Fruit fly (Drosophila melanogaster): ENCODE data around the gene Blos4.

The Blos4 gene

DNA sequence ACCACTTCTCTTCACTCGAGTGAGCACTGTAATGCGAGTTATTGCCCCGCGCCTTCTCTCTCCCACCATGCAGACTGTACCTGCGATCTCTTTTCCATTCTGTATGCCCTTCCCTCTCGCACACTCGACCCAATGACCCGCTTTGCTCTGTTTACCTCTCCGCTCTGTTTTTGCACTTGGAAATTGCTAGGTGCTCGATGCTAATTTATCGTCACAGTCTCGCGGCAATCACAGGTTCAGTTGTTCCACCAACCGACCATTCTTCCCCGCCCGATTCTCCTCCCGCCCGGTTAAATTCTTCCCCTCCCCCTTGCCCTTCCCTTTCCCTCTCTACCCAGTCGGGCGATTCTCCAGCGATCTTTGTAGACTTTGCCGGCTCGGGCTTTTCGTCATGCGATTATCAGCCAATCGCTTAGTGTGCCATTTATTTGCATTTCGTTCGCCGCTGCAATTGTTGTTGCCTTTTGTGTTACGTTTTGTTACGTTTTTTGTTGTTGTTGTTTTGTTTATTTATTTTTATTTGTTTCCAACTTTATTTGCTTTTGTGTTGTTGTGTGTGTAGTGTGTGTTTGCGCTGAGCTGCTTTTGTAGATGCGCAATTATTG is 11.0 kb upstream of the Blos4 start:
- TF ChIP-seq EcR (GFP tag; optimal IDR thresholded peaks at IDR 0.05) (peak; percentile 53), CG9948 (tag; optimal IDR thresholded peaks at IDR 0.05) (peak; percentile 28), CG4496 (GFP tag; IDR thresholded peaks at IDR 0.05) (peak; percentile 84), Pif1A (GFP tag; optimal IDR thresholded peaks at IDR 0.05) (peak; percentile 74), Snoo (tag; optimal IDR thresholded peaks at IDR 0.05) (no peak), CG15710 (tag; optimal IDR thresholded peaks at IDR 0.05) (peak; percentile 33), Pif1B (GFP tag; optimal IDR thresholded peaks at IDR 0.05) (peak; percentile 70), gl (tag; optimal IDR thresholded peaks at IDR 0.05) (peak; percentile 70), rn (GFP tag; IDR thresholded peaks at IDR 0.05) (no peak), CG10348 (GFP tag; IDR thresholded peaks at IDR 0.05) (no peak), CG12605 (GFP tag; IDR thresholded peaks at IDR 0.05) (peak; percentile 92), CG17806 (tag; optimal IDR thresholded peaks at IDR 0.05) (peak; percentile 35), CG32121 (GFP tag; IDR thresholded peaks at IDR 0.05) (peak; percentile 67), CG8159 (tag; optimal IDR thresholded peaks at IDR 0.05) (peak; percentile 35), D1 (tag; optimal IDR thresholded peaks at IDR 0.05) (no peak), Ets98B (GFP tag; IDR thresholded peaks at IDR 0.05) (peak; percentile 81), CG8301 (tag; optimal IDR thresholded peaks at IDR 0.05) (peak; percentile 32), CG34367 (tag; optimal IDR thresholded peaks at IDR 0.05) (peak; percentile 39), CG13204 (GFP tag; optimal IDR thresholded peaks at IDR 0.05) (peak; percentile 45), fd96Ca (GFP tag; IDR thresholded peaks at IDR 0.05) (no peak; the same call in none of the 3 replicates)

DNA sequence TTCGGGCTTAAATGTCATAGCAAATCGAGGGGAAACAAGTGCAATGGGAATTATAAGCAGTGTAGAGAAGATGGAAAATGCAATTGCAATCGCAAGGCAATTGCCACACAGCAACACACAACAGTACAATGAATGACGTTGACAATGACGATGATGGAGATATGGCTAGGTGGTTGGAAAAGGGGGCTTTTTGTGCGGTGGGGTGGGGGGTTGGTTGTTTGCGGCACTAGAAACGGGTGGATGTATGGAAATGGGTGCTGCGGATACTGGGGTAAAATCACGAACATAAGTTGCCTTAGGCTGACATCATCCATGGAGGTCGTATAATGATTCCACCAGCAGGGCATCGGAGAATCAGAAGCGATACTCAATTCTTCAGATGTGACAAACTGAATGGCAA is 9.7 kb upstream of the Blos4 start:
- no peak for TF ChIP-seq gl (tag; optimal IDR thresholded peaks at IDR 0.05)
- no peak for TF ChIP-seq CG34367 (tag; optimal IDR thresholded peaks at IDR 0.05)
- no peak for TF ChIP-seq CG4496 (GFP tag; IDR thresholded peaks at IDR 0.05)
- no peak for TF ChIP-seq rn (GFP tag; IDR thresholded peaks at IDR 0.05)
- no peak for TF ChIP-seq CG32121 (GFP tag; IDR thresholded peaks at IDR 0.05)
- TF ChIP-seq CG17806 (tag; optimal IDR thresholded peaks at IDR 0.05): no peak
- TF ChIP-seq fd96Ca (GFP tag; IDR thresholded peaks at IDR 0.05): no peak
- TF ChIP-seq Pif1A (GFP tag; optimal IDR thresholded peaks at IDR 0.05): no peak
- no peak for TF ChIP-seq Ets98B (GFP tag; IDR thresholded peaks at IDR 0.05)
- no peak for TF ChIP-seq D1 (tag; optimal IDR thresholded peaks at IDR 0.05)
- no peak for TF ChIP-seq CG12605 (GFP tag; IDR thresholded peaks at IDR 0.05)
- TF ChIP-seq CG8301 (tag; optimal IDR thresholded peaks at IDR 0.05): no peak

DNA sequence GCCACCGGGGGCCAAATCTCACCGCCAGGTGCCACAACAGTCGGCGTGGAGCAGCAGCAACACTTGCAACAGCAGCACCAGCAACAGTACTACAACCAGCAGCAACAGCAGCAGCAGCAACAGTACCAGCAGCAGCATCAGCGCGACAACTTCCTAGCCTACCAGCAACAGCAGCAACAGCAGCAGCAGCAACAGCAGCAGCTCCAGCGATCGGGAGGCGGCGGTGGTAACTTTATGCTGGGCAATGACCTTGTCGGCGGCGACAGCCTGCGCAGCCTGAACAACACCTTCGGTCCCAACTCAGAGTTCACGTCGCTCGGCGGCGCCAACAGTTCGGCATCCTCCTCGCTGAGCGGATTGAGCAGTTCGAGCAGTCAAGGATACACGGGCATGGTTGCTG is 8.8 kb upstream of the Blos4 start:
- TF ChIP-seq gl (tag; optimal IDR thresholded peaks at IDR 0.05) (no peak), CG8159 (tag; optimal IDR thresholded peaks at IDR 0.05) (no peak), CG9948 (tag; optimal IDR thresholded peaks at IDR 0.05) (no peak), CG15710 (tag; optimal IDR thresholded peaks at IDR 0.05) (no peak), CG12605 (GFP tag; IDR thresholded peaks at IDR 0.05) (no peak)

dm6 chr3L:10871534-10871933 is 7.4 kb upstream of the Blos4 start:
- TF ChIP-seq fd96Ca (GFP tag; IDR thresholded peaks at IDR 0.05) (no peak), CG9948 (tag; optimal IDR thresholded peaks at IDR 0.05) (no peak), CG12605 (GFP tag; IDR thresholded peaks at IDR 0.05) (no peak), CG10348 (GFP tag; IDR thresholded peaks at IDR 0.05) (no peak), CG14655 (GFP tag; optimal IDR thresholded peaks at IDR 0.05) (no peak), CG15710 (tag; optimal IDR thresholded peaks at IDR 0.05) (no peak), Snoo (tag; optimal IDR thresholded peaks at IDR 0.05) (no peak), D1 (tag; optimal IDR thresholded peaks at IDR 0.05) (no peak)

DNA sequence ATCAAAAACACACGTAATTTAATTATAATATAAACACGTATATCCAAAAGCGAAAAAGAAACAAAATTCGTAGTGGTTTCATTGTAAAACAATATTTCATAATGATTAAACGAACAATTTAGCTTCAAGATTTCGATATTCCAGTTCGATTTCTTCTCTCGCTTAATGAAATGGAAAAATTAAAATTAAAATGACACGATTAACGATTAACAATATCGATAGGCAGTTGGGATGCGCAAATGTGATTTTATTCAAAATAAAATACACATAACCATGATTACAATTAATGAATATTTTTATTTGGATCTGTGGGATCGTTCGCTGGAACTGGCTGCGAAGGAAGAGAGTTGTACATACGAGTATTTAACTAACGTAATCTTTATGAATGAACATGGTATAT is 2.8 kb upstream of the Blos4 start:
- TF ChIP-seq CG13204 (GFP tag; optimal IDR thresholded peaks at IDR 0.05) (no peak), CG15710 (tag; optimal IDR thresholded peaks at IDR 0.05) (no peak), gl (tag; optimal IDR thresholded peaks at IDR 0.05) (no peak)

DNA sequence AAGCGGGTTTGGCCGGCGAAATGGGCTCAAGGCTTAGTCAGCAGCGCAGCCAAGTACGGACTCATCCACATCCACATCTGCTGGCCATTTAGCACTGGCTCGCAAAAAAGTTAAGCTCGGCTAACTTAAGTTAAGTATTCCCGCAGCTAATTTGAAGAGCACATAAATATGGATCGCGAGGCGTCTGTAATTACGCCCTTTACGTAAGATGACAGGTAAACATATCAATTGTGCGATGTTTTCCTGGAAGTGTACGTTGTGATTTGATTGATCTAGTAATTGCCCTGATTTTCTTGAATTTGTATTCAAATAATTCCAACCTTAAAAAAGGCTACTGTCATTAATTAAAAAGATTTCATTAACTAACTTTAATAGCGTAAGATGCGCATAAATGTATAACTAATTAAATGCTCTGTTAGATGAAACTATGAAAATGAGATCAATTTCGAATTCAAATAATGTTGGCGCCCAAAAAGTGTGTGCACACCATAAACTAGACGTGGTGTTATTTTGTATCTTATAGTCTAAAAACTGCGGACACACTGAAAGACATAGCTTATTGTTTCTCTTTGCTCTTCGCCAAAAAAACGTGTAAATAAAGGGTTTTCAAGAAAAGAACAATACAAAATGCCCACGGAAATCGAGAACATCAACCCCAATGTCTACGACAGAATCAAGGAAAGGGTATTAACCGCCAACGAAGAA is 3.6 kb downstream of the Blos4 start, which contains the start of the genes CG6409 and galla-2:
TSS of gene CG6409 (minus strand) at position 51 of the 705 bp plus-strand sequence.
TSS of gene galla-2 (plus strand) at position 555 of the 705 bp plus-strand sequence.
- TF ChIP-seq CG15710 (tag; optimal IDR thresholded peaks at IDR 0.05) (peak; percentile 12), D1 (tag; optimal IDR thresholded peaks at IDR 0.05) (no peak)

DNA sequence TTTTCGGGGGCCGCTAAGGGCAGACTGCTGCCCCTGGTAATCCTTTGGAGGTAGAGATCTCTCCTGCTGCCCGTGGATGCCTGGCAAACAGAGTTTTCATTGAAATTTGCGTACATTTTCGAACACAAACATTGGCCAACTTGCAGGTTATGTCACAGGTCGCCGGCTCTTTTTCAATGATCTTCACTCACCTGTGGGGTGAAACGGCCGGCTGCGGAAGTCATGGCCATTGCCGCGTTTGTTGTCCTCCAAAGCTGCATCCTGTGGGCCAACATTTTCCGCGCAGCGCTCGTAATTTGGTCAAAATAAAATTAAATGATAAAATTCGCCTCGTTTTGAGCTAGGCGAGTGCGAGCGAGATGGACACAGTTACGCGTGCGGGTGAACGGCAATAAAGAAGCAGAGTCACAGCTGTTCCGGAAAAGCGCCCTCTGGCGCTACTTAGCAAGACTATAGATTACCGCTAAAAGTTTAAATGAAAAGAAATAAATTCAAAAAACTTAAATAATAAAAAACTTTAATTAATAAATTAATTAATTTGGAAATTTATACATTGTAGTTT is 6.9 kb downstream of the Blos4 start:
- no peak for TF ChIP-seq gl (tag; optimal IDR thresholded peaks at IDR 0.05)
- peak; percentile 76 for TF ChIP-seq D1 (tag; optimal IDR thresholded peaks at IDR 0.05)

Measured in whole organism, pupa.